Fruit fly (Drosophila melanogaster) whole organism, wandering third instar larva: ENCODE measurements around the gene CG15425.

Source experiments
- Abd-B ChIP-seq: fragments of >200 bp; optimal IDR thresholded peaks from 2 replicates; lab custom pipeline; 2017; ENCODE audit warnings: missing biosample characterization, missing genetic modification characterization
- CG9705 ChIP-seq: fragments of 200-800 bp; sonication (Bioruptor generic); optimal IDR thresholded peaks from 2 replicates; lab custom pipeline; 2018; ENCODE audit warnings: missing biosample characterization, mild to moderate bottlenecking, missing genetic modification characterization
- CrebA ChIP-seq: fragments of 200-800 bp; sonication (Bioruptor generic); optimal IDR thresholded peaks from 2 replicates; lab custom pipeline; 2016; ENCODE audit warnings: missing biosample characterization, mild to moderate bottlenecking, missing genetic modification characterization, borderline replicate concordance
- Dfd ChIP-seq: fragments of >200 bp; optimal IDR thresholded peaks from 2 replicates; lab custom pipeline; 2017; ENCODE audit warnings: missing biosample characterization, missing genetic modification characterization
- Dif ChIP-seq: fragments of 200-275, 200-300 bp; sonication (Bioruptor generic); optimal IDR thresholded peaks from 2 replicates; lab custom pipeline; 2018; ENCODE audit warnings: missing biosample characterization, missing genetic modification characterization; ENCODE audit not compliant: partially characterized antibody
- HLH106 ChIP-seq: fragments of 200-800 bp; optimal IDR thresholded peaks from 3 replicates; lab custom pipeline; 2019; ENCODE audit warnings: missing biosample characterization, mild to moderate bottlenecking, missing genetic modification characterization, moderate library complexity
- Hnf4 ChIP-seq: fragments of 200-800 bp; sonication (Bioruptor generic); optimal IDR thresholded peaks from 2 replicates; lab custom pipeline; 2016; ENCODE audit warnings: missing biosample characterization, mild to moderate bottlenecking, missing genetic modification characterization
- Hr83 ChIP-seq: fragments of 200-300 bp; sonication (Bioruptor generic); optimal IDR thresholded peaks from 2 replicates; lab custom pipeline; 2016; ENCODE audit warnings: missing biosample characterization, mild to moderate bottlenecking, missing genetic modification characterization, moderate library complexity; ENCODE audit not compliant: poor library complexity, severe bottlenecking
- Myc ChIP-seq: fragments of >200 bp; optimal IDR thresholded peaks from 2 replicates; lab custom pipeline; 2017
- OdsH ChIP-seq: fragments of 200-800 bp; sonication (Bioruptor generic); optimal IDR thresholded peaks from 2 replicates; lab custom pipeline; 2016; ENCODE audit warnings: missing biosample characterization, mild to moderate bottlenecking, missing genetic modification characterization
- Rel ChIP-seq, 2 experiments: fragments of 200-800 bp; sonication (Bioruptor generic) in 1 of 2; optimal IDR thresholded peaks; 2 replicates in 1 of 2; 3 replicates in 1 of 2; lab custom pipeline; 2016 to 2019; ENCODE audit warnings: mild to moderate bottlenecking in 2 of 2, missing biosample characterization in 2 of 2, missing genetic modification characterization in 2 of 2, moderate library complexity in 1 of 2
- Sp1 ChIP-seq: fragments of 200-800 bp; sonication (Bioruptor generic); optimal IDR thresholded peaks from 3 replicates; lab custom pipeline; 2019; ENCODE audit warnings: missing biosample characterization, mild to moderate bottlenecking, missing genetic modification characterization, moderate library complexity
- Vsx2 ChIP-seq: fragments of 200-300, 225-300 bp; sonication (Bioruptor generic); optimal IDR thresholded peaks from 2 replicates; lab custom pipeline; 2018; ENCODE audit warnings: missing biosample characterization, missing genetic modification characterization; ENCODE audit not compliant: partially characterized antibody
- br ChIP-seq: fragments of 200-800 bp; sonication (Bioruptor generic); optimal IDR thresholded peaks from 2 replicates; lab custom pipeline; 2016; ENCODE audit warnings: missing biosample characterization, missing genetic modification characterization
- brk ChIP-seq: fragments of 200-800 bp; sonication (Bioruptor generic); optimal IDR thresholded peaks from 2 replicates; lab custom pipeline; 2016; ENCODE audit warnings: missing biosample characterization, mild to moderate bottlenecking, missing genetic modification characterization
- dl ChIP-seq, 2 experiments: fragments of 175-275, 200-275 bp in 1 of 2; fragments of 200-275 bp in 1 of 2; sonication (Bioruptor generic); optimal IDR thresholded peaks; lab custom pipeline; 2018; ENCODE audit warnings: mild to moderate bottlenecking in 2 of 2, missing biosample characterization in 2 of 2, missing genetic modification characterization in 2 of 2, moderate library complexity in 2 of 2; ENCODE audit not compliant: partially characterized antibody in 2 of 2, insufficient read depth in 1 of 2
- dmrt93B ChIP-seq: fragments of 200-800 bp; sonication (Bioruptor generic); optimal IDR thresholded peaks from 2 replicates; lab custom pipeline; 2018; ENCODE audit warnings: missing biosample characterization, mild to moderate bottlenecking, missing genetic modification characterization
- ey ChIP-seq: fragments of 200-800 bp; sonication (Bioruptor generic); optimal IDR thresholded peaks from 2 replicates; lab custom pipeline; 2016; ENCODE audit warnings: missing biosample characterization, missing genetic modification characterization
- fru ChIP-seq: fragments of 200-800 bp; sonication (Bioruptor generic); optimal IDR thresholded peaks from 3 replicates; lab custom pipeline; 2016; ENCODE audit warnings: missing biosample characterization, mild to moderate bottlenecking, missing genetic modification characterization
- lola ChIP-seq: fragments of >200 bp; optimal IDR thresholded peaks from 2 replicates; lab custom pipeline; 2017; ENCODE audit warnings: missing biosample characterization, missing genetic modification characterization
- pan ChIP-seq: fragments of >200 bp; optimal IDR thresholded peaks from 2 replicates; lab custom pipeline; 2017
- rgr ChIP-seq: fragments of 200-800 bp; sonication (Bioruptor generic); optimal IDR thresholded peaks from 3 replicates; lab custom pipeline; 2016; ENCODE audit warnings: missing biosample characterization, mild to moderate bottlenecking, missing genetic modification characterization
- sage ChIP-seq: fragments of 200-800 bp; sonication (Bioruptor generic); optimal IDR thresholded peaks from 2 replicates; lab custom pipeline; 2016; ENCODE audit warnings: missing biosample characterization, mild to moderate bottlenecking, missing genetic modification characterization
- sv ChIP-seq: fragments of 200-800 bp; sonication (Bioruptor generic); optimal IDR thresholded peaks from 3 replicates; lab custom pipeline; 2016; ENCODE audit warnings: missing biosample characterization, missing genetic modification characterization
- woc ChIP-seq: sonication (Bioruptor generic); optimal IDR thresholded peaks from 2 replicates; lab custom pipeline; 2016; ENCODE audit warnings: missing biosample characterization, mild to moderate bottlenecking, missing genetic modification characterization

The CG15425 gene

dm6 chr2L:4230562-4230961 lies 26.8 kb upstream of the CG15425 start:
- TF ChIP-seq brk (GFP tag; lab: Kevin White, UChicago) = no peak
- TF ChIP-seq Dfd (GFP tag; lab: Kevin White, UChicago) = no peak
- no peak for TF ChIP-seq lola (GFP tag; lab: Kevin White, UChicago)
- no peak for TF ChIP-seq Sp1 (GFP tag; lab: Kevin White, UChicago)
- TF ChIP-seq sage (GFP tag; lab: Kevin White, UChicago) = no peak
- TF ChIP-seq, all 38 proteins: peak for 0

- no peak for TF ChIP-seq HLH106
- no peak for TF ChIP-seq woc
- no peak for TF ChIP-seq Hr83 (GFP tag; lab: Kevin White, UChicago)
- TF ChIP-seq br (GFP tag; lab: Kevin White, UChicago) = no peak
- no peak for TF ChIP-seq Dfd (GFP tag; lab: Kevin White, UChicago)
- no peak for TF ChIP-seq Rel (GFP tag; optimal IDR thresholded peaks at IDR 0.05; lab: Kevin White, UChicago)
- no peak for TF ChIP-seq Rel (tag; optimal IDR thresholded peaks at IDR 0.05; lab: Kevin White, UChicago)
- no peak for TF ChIP-seq fru (GFP tag; lab: Kevin White, UChicago)
- no peak for TF ChIP-seq Myc (lab: Kevin White, UChicago)
- TF ChIP-seq rgr (GFP tag; lab: Kevin White, UChicago) = no peak
- TF ChIP-seq Vsx2 (GFP tag; lab: Kevin White, UChicago) = no peak
- no peak for TF ChIP-seq dmrt93B (GFP tag; lab: Kevin White, UChicago)
- no peak for TF ChIP-seq pan (lab: Kevin White, UChicago)
Observed at dm6 chr2L:4241513-4241912, 15.9 kb upstream of the CG15425 start.

dm6 chr2L:4246376-4246775 lies 11.0 kb upstream of the CG15425 start:
- TF ChIP-seq Myc (lab: Kevin White, UChicago) (no peak), brk (GFP tag; lab: Kevin White, UChicago) (no peak), Sp1 (GFP tag; lab: Kevin White, UChicago) (no peak)
- TF ChIP-seq, all 38 proteins: peak for 0

- TF ChIP-seq CG9705 = no peak
- TF ChIP-seq Myc (lab: Kevin White, UChicago) = no peak
- TF ChIP-seq dl (GFP tag; optimal IDR thresholded peaks at IDR 0.05; lab: Kevin White, UChicago; ENCODE audit: insufficient read depth in 1 of 2, partially characterized antibody in 2 of 2) = no peak
- no peak for TF ChIP-seq sage (GFP tag; lab: Kevin White, UChicago)
- TF ChIP-seq Dfd (GFP tag; lab: Kevin White, UChicago) = no peak
- TF ChIP-seq dmrt93B (GFP tag; lab: Kevin White, UChicago) = no peak
- no peak for TF ChIP-seq OdsH (GFP tag; lab: Kevin White, UChicago)
- TF ChIP-seq Abd-B (GFP tag; lab: Kevin White, UChicago) = no peak
- TF ChIP-seq ey (GFP tag; lab: Kevin White, UChicago) = no peak
- TF ChIP-seq Sp1 (GFP tag; lab: Kevin White, UChicago) = no peak
- no peak for TF ChIP-seq Hnf4 (GFP tag; lab: Kevin White, UChicago)
Observed at dm6 chr2L:4248314-4248713, 9.1 kb upstream of the CG15425 start.

dm6 chr2L:4252832-4253473 lies 4.4 kb upstream of the CG15425 start:
- no peak for TF ChIP-seq pan (lab: Kevin White, UChicago)
- TF ChIP-seq sage (GFP tag; lab: Kevin White, UChicago) = no peak
- TF ChIP-seq Dif (GFP tag; lab: Kevin White, UChicago) = no peak
- no peak for TF ChIP-seq Sp1 (GFP tag; lab: Kevin White, UChicago)
- no peak for TF ChIP-seq CrebA (GFP tag; lab: Kevin White, UChicago)
- TF ChIP-seq, all 38 proteins: peak for 0

- TF ChIP-seq sage (GFP tag; lab: Kevin White, UChicago) (no peak), Myc (lab: Kevin White, UChicago) (no peak), dl (GFP tag; optimal IDR thresholded peaks at IDR 0.05; lab: Kevin White, UChicago; ENCODE audit: insufficient read depth in 1 of 2, partially characterized antibody in 2 of 2) (no peak), sv (GFP tag; lab: Kevin White, UChicago) (no peak), ey (GFP tag; lab: Kevin White, UChicago) (no peak), Abd-B (GFP tag; lab: Kevin White, UChicago) (no peak)
Observed at dm6 chr2L:4254945-4255344, 2.4 kb upstream of the CG15425 start.
